Fruit fly (Drosophila melanogaster) whole organism, adult: ENCODE results near the gene PNPase.

Experiments
- CG11617 ChIP-seq: fragments of 200-800 bp; sonication (Bioruptor generic); optimal IDR thresholded peaks from 2 replicates; lab custom pipeline; 2017; ENCODE audit warnings: mild to moderate bottlenecking, missing biosample characterization, missing genetic modification reagents, missing genetic modification characterization
- CG12768 ChIP-seq: fragments of 200-800 bp; sonication (Bioruptor generic); optimal IDR thresholded peaks from 2 replicates; lab custom pipeline; 2017; ENCODE audit warnings: missing biosample characterization, missing genetic modification characterization, mild to moderate bottlenecking, moderate library complexity, missing genetic modification reagents
- CG14711 ChIP-seq: fragments of 200-800 bp; sonication (Bioruptor generic); optimal IDR thresholded peaks from 2 replicates; lab custom pipeline; 2018; ENCODE audit warnings: missing biosample characterization, mild to moderate bottlenecking, missing genetic modification characterization, moderate library complexity
- CG1620 ChIP-seq: fragments of 200-800 bp; sonication (Bioruptor generic); optimal IDR thresholded peaks from 2 replicates; lab custom pipeline; 2016; ENCODE audit warnings: missing biosample characterization, missing genetic modification characterization
- CG33017 ChIP-seq: fragments of 200-800 bp; sonication (Bioruptor generic); optimal IDR thresholded peaks from 2 replicates; lab custom pipeline; 2018; ENCODE audit warnings: missing biosample characterization, mild to moderate bottlenecking, missing genetic modification characterization, moderate library complexity
- CG5204 ChIP-seq: fragments of 200-800 bp; sonication (Bioruptor generic); optimal IDR thresholded peaks from 2 replicates; lab custom pipeline; 2016; ENCODE audit warnings: missing biosample characterization, missing genetic modification characterization
- CG7045 ChIP-seq: fragments of 200-800 bp; sonication (Bioruptor generic); optimal IDR thresholded peaks from 2 replicates; lab custom pipeline; 2017; ENCODE audit warnings: missing biosample characterization, mild to moderate bottlenecking, missing genetic modification characterization
- CG7101 ChIP-seq: fragments of 200-800 bp; sonication (Bioruptor generic); optimal IDR thresholded peaks from 2 replicates; lab custom pipeline; 2018; ENCODE audit warnings: missing biosample characterization, mild to moderate bottlenecking, missing genetic modification characterization, moderate library complexity
- Clk ChIP-seq: fragments of 200-800 bp; sonication (Bioruptor generic); optimal IDR thresholded peaks from 2 replicates; lab custom pipeline; 2017; ENCODE audit warnings: missing biosample characterization, missing genetic modification characterization
- Crg-1 ChIP-seq: fragments of 200-800 bp; sonication (Bioruptor generic); optimal IDR thresholded peaks from 2 replicates; lab custom pipeline; 2016; ENCODE audit warnings: missing biosample characterization, missing genetic modification characterization
- Hr96 ChIP-seq: fragments of 200-800 bp; sonication (Bioruptor generic); optimal IDR thresholded peaks from 2 replicates; lab custom pipeline; 2016; ENCODE audit warnings: missing biosample characterization, missing genetic modification characterization
- Mnt ChIP-seq: fragments of 200-800 bp; sonication (Bioruptor generic); optimal IDR thresholded peaks from 2 replicates; lab custom pipeline; 2016; ENCODE audit warnings: missing biosample characterization, mild to moderate bottlenecking, missing genetic modification characterization
- bab1 ChIP-seq: fragments of 200-800 bp; sonication (Bioruptor generic); optimal IDR thresholded peaks from 3 replicates; lab custom pipeline; 2019; ENCODE audit warnings: missing biosample characterization, mild to moderate bottlenecking, missing genetic modification characterization, moderate library complexity
- cic ChIP-seq: fragments of 200-800 bp; sonication (Bioruptor generic); optimal IDR thresholded peaks from 2 replicates; lab custom pipeline; 2017; ENCODE audit warnings: missing biosample characterization, mild to moderate bottlenecking, missing genetic modification characterization, moderate library complexity
- cnc ChIP-seq, 2 experiments: fragments of >200 bp; optimal IDR thresholded peaks; 2 replicates each; lab custom pipeline; 2017
- kay ChIP-seq: fragments of 200-800 bp; sonication (Bioruptor generic); peaks from one replicate; lab custom pipeline; 2016; ENCODE audit warnings: missing biosample characterization, missing genetic modification characterization, borderline replicate concordance
- ovo ChIP-seq: fragments of 200-800 bp; sonication (Bioruptor generic); optimal IDR thresholded peaks from 2 replicates; lab custom pipeline; 2016; ENCODE audit warnings: missing biosample characterization, missing genetic modification characterization
- pad ChIP-seq: fragments of 200-800 bp; sonication (Bioruptor generic); optimal IDR thresholded peaks from 3 replicates; lab custom pipeline; 2017; ENCODE audit warnings: missing biosample characterization, missing genetic modification characterization, mild to moderate bottlenecking, moderate library complexity, missing genetic modification reagents
- tj ChIP-seq: fragments of 200-800 bp; sonication (Bioruptor generic); optimal IDR thresholded peaks from 3 replicates; lab custom pipeline; 2017; ENCODE audit warnings: missing biosample characterization, mild to moderate bottlenecking, missing genetic modification characterization, moderate library complexity
- toe ChIP-seq: fragments of 200-800 bp; sonication (Bioruptor generic); optimal IDR thresholded peaks from 2 replicates; lab custom pipeline; 2016; ENCODE audit warnings: missing biosample characterization, missing genetic modification characterization

PNPase gene

DNA sequence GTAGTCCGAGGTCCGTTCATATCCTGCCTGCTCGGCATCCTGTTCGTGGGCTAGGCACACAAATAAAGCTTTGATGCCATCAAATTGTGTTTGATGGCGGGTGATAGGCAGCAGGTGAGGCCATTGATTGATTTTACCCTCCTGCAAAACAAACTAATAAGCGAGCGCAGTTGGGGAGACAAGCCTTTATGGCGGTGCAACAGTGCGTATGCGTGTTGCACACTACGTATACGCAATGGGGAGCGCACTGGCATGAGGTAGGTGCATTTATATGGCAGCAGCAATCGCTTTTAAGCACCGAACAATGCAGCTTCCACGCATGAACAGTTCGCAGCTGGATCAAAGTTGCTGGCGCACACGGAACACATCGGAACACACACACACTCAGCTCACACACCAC is 24.8 kb downstream of the PNPase start:
- no peak for TF ChIP-seq Hr96 (GFP tag; lab: Kevin White, UChicago)
- no peak for TF ChIP-seq CG33017 (tag; lab: Kevin White, UChicago)
- no peak for TF ChIP-seq cnc (optimal IDR thresholded peaks at IDR 0.05; lab: Kevin White, UChicago)
- no peak for TF ChIP-seq Crg-1 (GFP tag; lab: Kevin White, UChicago)
- TF ChIP-seq CG7101 (tag; lab: Kevin White, UChicago): no peak
- TF ChIP-seq cic (GFP tag; lab: Kevin White, UChicago): no peak
- no peak for TF ChIP-seq CG14711 (tag; lab: Kevin White, UChicago)
- TF ChIP-seq CG7045 (GFP tag; lab: Kevin White, UChicago): no peak
- TF ChIP-seq bab1 (GFP tag; lab: Kevin White, UChicago): no peak
- no peak for TF ChIP-seq tj (GFP tag; lab: Kevin White, UChicago)
- no peak for TF ChIP-seq CG1620
- TF ChIP-seq toe: no peak
- no peak for TF ChIP-seq Clk (GFP tag; lab: Kevin White, UChicago)
- TF ChIP-seq Mnt (GFP tag; lab: Kevin White, UChicago): no peak

DNA sequence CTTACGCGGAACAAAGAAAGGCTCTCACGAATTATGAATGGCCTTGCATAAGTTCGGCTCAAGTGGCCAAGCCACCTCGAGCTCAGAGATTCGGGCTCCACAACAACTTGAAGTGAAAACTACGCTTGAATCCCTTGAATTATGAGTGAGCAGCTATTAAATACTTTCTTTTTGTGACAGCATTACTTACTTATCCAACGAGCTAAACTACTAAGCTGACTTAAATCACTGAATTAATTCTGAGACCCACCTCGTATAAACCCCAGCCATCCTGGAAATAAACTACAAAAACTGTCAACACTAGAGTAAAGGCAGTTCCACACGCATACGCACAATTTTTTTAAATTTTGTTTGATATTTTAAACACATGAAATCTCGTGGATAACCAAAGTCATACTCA is 33.1 kb downstream of the PNPase start, which contains the start of gene gskt:
gskt (plus strand) TSS at position 301 of the 400 bp plus-strand sequence.
- TF ChIP-seq Mnt (GFP tag; lab: Kevin White, UChicago) (no peak), kay (no peak), CG33017 (tag; lab: Kevin White, UChicago) (no peak), CG12768 (no peak), cic (GFP tag; lab: Kevin White, UChicago) (no peak), pad (GFP tag; lab: Kevin White, UChicago) (no peak), bab1 (GFP tag; lab: Kevin White, UChicago) (no peak), CG7045 (GFP tag; lab: Kevin White, UChicago) (no peak)

DNA sequence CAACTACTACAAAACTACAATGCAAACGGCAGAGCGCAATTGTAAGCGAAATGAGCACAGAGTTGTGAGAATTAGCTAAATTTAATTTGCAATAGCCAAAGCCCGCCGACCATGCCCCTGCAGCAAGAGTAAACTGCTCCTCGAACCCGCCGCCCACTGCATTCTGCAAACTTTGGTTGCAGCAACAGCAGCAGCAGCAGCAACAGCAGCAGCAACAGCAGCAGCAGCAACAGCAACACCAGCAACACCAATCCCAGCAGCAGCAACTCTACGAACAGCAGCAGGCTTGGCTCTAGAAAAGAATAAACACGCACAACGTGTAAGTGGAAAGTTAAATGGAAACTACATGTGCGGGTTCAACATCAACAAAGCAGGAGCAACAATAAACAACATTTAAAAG is 35.0 kb downstream of the PNPase start:
- no peak for TF ChIP-seq CG7045 (GFP tag; lab: Kevin White, UChicago)
- no peak for TF ChIP-seq ovo
- no peak for TF ChIP-seq CG12768
- TF ChIP-seq CG14711 (tag; lab: Kevin White, UChicago): no peak
- no peak for TF ChIP-seq Clk (GFP tag; lab: Kevin White, UChicago)
- TF ChIP-seq CG1620: no peak
- TF ChIP-seq CG11617 (GFP tag; lab: Kevin White, UChicago): no peak
- TF ChIP-seq tj (GFP tag; lab: Kevin White, UChicago): no peak
- no peak for TF ChIP-seq kay
- no peak for TF ChIP-seq CG33017 (tag; lab: Kevin White, UChicago)

DNA sequence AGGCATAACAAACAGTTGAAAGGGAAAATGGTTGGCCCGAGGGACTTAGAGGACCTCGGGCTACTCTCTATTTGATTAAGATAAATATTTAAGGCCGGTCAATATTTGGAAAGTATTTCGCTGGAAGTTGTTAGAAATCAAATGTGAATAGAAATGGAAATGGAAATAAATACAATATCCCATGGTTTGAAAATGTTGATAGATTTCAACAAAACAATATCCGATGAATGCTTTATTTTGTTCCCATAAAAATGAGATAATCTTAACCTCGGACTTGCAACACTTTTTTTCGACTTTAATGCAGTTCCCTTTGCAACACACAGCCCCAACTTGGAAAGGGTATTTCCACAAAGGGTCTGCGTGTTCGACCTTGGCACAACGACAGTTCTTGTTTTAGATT is 36.2 kb downstream of the PNPase start:
- no peak for TF ChIP-seq CG11617 (GFP tag; lab: Kevin White, UChicago)
- no peak for TF ChIP-seq CG5204 (GFP tag; lab: Kevin White, UChicago)
- TF ChIP-seq CG7101 (tag; lab: Kevin White, UChicago): no peak

DNA sequence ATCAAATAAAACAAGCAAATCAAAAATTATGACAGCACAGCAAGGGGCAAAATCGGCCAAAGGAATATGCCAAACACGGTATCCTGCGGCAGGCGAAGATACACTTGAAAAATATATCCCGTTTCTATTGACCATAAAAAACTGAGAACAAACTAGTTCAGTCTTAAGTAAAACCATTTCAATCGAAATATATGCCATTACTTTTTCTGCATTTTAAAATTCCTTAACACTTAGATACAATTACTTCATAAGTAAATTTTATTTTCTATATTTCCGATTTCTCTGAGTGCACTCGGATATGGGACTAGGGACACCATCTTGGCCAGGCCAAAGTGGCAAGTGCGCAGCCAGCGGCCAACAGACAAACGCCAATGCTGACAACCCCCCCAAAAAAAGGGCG is 41.6 kb downstream of the PNPase start:
- TF ChIP-seq bab1 (GFP tag; lab: Kevin White, UChicago): no peak
- TF ChIP-seq CG33017 (tag; lab: Kevin White, UChicago): no peak
- TF ChIP-seq CG1620: no peak
